Fruit fly (Drosophila melanogaster) whole organism, embryonic: ENCODE data around the gene CG1542.
A peak's percentile ranks its signal among the peaks of the same experiment; 100 is the strongest.

Experiments
- Ada2b ChIP-seq: fragments of 200-800 bp; sonication (Bioruptor generic); IDR thresholded peaks from 2 replicates; pipeline ENCODE4 v1.3.6; 2022; ENCODE audit warnings: missing biosample characterization, missing genetic modification characterization
- Awh ChIP-seq: fragments of 200-800 bp; sonication (Bioruptor generic); IDR thresholded peaks from 2 replicates; pipeline ENCODE4, ENCODE4 v1.3.6; 2022; ENCODE audit warnings: missing biosample characterization, missing genetic modification characterization
- Bteb2 ChIP-seq: fragments of 200-800 bp; sonication (Bioruptor generic); optimal IDR thresholded peaks from 2 replicates; lab custom pipeline; 2016; ENCODE audit warnings: missing biosample characterization, missing genetic modification characterization
- CG10462 ChIP-seq: fragments of 200-800 bp; sonication (Bioruptor generic); optimal IDR thresholded peaks from 2 replicates; lab custom pipeline; 2016; ENCODE audit warnings: missing biosample characterization, missing genetic modification characterization
- CG11093 ChIP-seq: fragments of 200-800 bp; sonication (Bioruptor generic); IDR thresholded peaks from 3 replicates; pipeline ENCODE4 v1.3.6; 2022; ENCODE audit warnings: missing biosample characterization, missing genetic modification characterization
- CG11398 ChIP-seq: fragments of 200-800 bp; sonication (Bioruptor generic); optimal IDR thresholded peaks from 2 replicates; lab custom pipeline; 2016; ENCODE audit warnings: missing biosample characterization, missing genetic modification characterization
- CG11695 ChIP-seq: fragments of 200-800 bp; sonication (Bioruptor generic); IDR thresholded peaks from 3 replicates; pipeline ENCODE4 v1.3.6; 2022; ENCODE audit warnings: missing biosample characterization, missing genetic modification characterization
- CG11696 ChIP-seq: fragments of 200-800 bp; sonication (Bioruptor generic); IDR thresholded peaks from 2 replicates; pipeline ENCODE4 v1.3.6; 2022; ENCODE audit warnings: missing biosample characterization, missing genetic modification characterization
- CG11723 ChIP-seq: fragments of 200-800 bp; sonication (Bioruptor generic); optimal IDR thresholded peaks from 2 replicates; lab custom pipeline; 2017; ENCODE audit warnings: missing biosample characterization, mild to moderate bottlenecking, missing genetic modification characterization
- CG14014 ChIP-seq: fragments of 200-800 bp; sonication (Bioruptor generic); IDR thresholded peaks from 2 replicates; pipeline ENCODE4 v1.3.6; 2022; ENCODE audit warnings: missing biosample characterization, missing genetic modification characterization
- CG16863 ChIP-seq: fragments of 200-800 bp; sonication (Bioruptor generic); optimal IDR thresholded peaks from 3 replicates; lab custom pipeline; 2016; ENCODE audit warnings: missing biosample characterization, missing genetic modification characterization
- CG17829 ChIP-seq: fragments of 200-800 bp; optimal IDR thresholded peaks from 2 replicates; lab custom pipeline; 2019; ENCODE audit warnings: missing biosample characterization, mild to moderate bottlenecking, missing genetic modification characterization, moderate library complexity
- CG17912 ChIP-seq: fragments of 200-800 bp; sonication (Bioruptor generic); optimal IDR thresholded peaks from 2 replicates; lab custom pipeline; 2018; ENCODE audit warnings: missing biosample characterization, mild to moderate bottlenecking, missing genetic modification characterization
- CG18599 ChIP-seq: fragments of 200-800 bp; sonication (Bioruptor generic); optimal IDR thresholded peaks from 3 replicates; lab custom pipeline; 2017; ENCODE audit warnings: missing biosample characterization, missing genetic modification characterization, mild to moderate bottlenecking, moderate library complexity, missing genetic modification reagents
- CG2678 ChIP-seq: fragments of 200-800 bp; sonication (Bioruptor generic); optimal IDR thresholded peaks from 3 replicates; lab custom pipeline; 2019; ENCODE audit warnings: missing biosample characterization, mild to moderate bottlenecking, missing genetic modification characterization, moderate library complexity
- CG2875 ChIP-seq: fragments of 200-800 bp; sonication (Bioruptor generic); optimal IDR thresholded peaks from 2 replicates; lab custom pipeline; 2017; ENCODE audit warnings: missing biosample characterization, mild to moderate bottlenecking, missing genetic modification characterization, missing genetic modification reagents
- CG30431 ChIP-seq: fragments of 200-800 bp; sonication (Bioruptor generic); optimal IDR thresholded peaks from 2 replicates; lab custom pipeline; 2017; ENCODE audit warnings: missing biosample characterization, missing genetic modification characterization
- CG31388 ChIP-seq: fragments of 200-800 bp; sonication (Bioruptor generic); optimal IDR thresholded peaks from 2 replicates; lab custom pipeline; 2016; ENCODE audit warnings: missing biosample characterization, missing genetic modification characterization
- CG34376 ChIP-seq: fragments of 200-800 bp; sonication (Bioruptor generic); optimal IDR thresholded peaks from 2 replicates; lab custom pipeline; 2018; ENCODE audit warnings: missing biosample characterization, mild to moderate bottlenecking, missing genetic modification characterization
- CG4707 ChIP-seq: fragments of 200-800 bp; sonication (Bioruptor generic); optimal IDR thresholded peaks from 2 replicates; lab custom pipeline; 2018; ENCODE audit warnings: missing biosample characterization, mild to moderate bottlenecking, missing genetic modification characterization, moderate library complexity
- CG5180 ChIP-seq: fragments of 200-800 bp; sonication (Bioruptor generic); optimal IDR thresholded peaks from 3 replicates; lab custom pipeline; 2017; ENCODE audit warnings: missing biosample characterization, missing genetic modification characterization, mild to moderate bottlenecking, moderate library complexity, missing genetic modification reagents
- CG6175 ChIP-seq: fragments of 200-800 bp; sonication (Bioruptor generic); IDR thresholded peaks from 3 replicates; pipeline ENCODE4 v1.3.6; 2022; ENCODE audit warnings: missing biosample characterization, missing genetic modification characterization
- CG6765 ChIP-seq: fragments of 200-800 bp; sonication (Bioruptor generic); optimal IDR thresholded peaks from 3 replicates; lab custom pipeline; 2017; ENCODE audit warnings: missing biosample characterization, mild to moderate bottlenecking, missing genetic modification characterization
- CG8281 ChIP-seq: fragments of 200-800 bp; sonication (Bioruptor generic); optimal IDR thresholded peaks from 2 replicates; lab custom pipeline; 2018; ENCODE audit warnings: missing biosample characterization, mild to moderate bottlenecking, missing genetic modification characterization, moderate library complexity
- CHES-1-like ChIP-seq: fragments of 200-800 bp; sonication (Bioruptor generic); optimal IDR thresholded peaks from 2 replicates; lab custom pipeline; 2016; ENCODE audit warnings: missing biosample characterization, missing genetic modification characterization
- Camta ChIP-seq: fragments of 200-800 bp; sonication (Bioruptor generic); optimal IDR thresholded peaks from 2 replicates; lab custom pipeline; 2016; ENCODE audit warnings: missing biosample characterization, missing genetic modification characterization
- Dek ChIP-seq: fragments of 200-800 bp; sonication (Bioruptor generic); optimal IDR thresholded peaks from 3 replicates; lab custom pipeline; 2019; ENCODE audit warnings: missing biosample characterization, mild to moderate bottlenecking, missing genetic modification characterization, moderate library complexity
- Ets97D ChIP-seq: fragments of 200-800 bp; sonication (Bioruptor generic); optimal IDR thresholded peaks from 3 replicates; lab custom pipeline; 2016; ENCODE audit warnings: missing biosample characterization, missing genetic modification characterization
- Fer1 ChIP-seq: fragments of 200-800 bp; sonication (Bioruptor generic); optimal IDR thresholded peaks from 2 replicates; lab custom pipeline; 2017; ENCODE audit warnings: missing biosample characterization, mild to moderate bottlenecking, missing genetic modification characterization
- H2.0 ChIP-seq: fragments of 200-800 bp; sonication (Bioruptor generic); IDR thresholded peaks from 2 replicates; pipeline ENCODE4 v1.3.6; 2022; ENCODE audit warnings: missing biosample characterization, missing genetic modification characterization
- HLHmδ ChIP-seq: fragments of 200-800 bp; sonication (Bioruptor generic); optimal IDR thresholded peaks from 2 replicates; lab custom pipeline; 2018; ENCODE audit warnings: missing biosample characterization, mild to moderate bottlenecking, missing genetic modification characterization, moderate library complexity
- Hand ChIP-seq: fragments of 200-800 bp; sonication (Bioruptor generic); optimal IDR thresholded peaks from 2 replicates; lab custom pipeline; 2017; ENCODE audit warnings: mild to moderate bottlenecking, missing biosample characterization, missing genetic modification reagents, missing genetic modification characterization
- Neu2 ChIP-seq: fragments of 200-800 bp; sonication (Bioruptor generic); optimal IDR thresholded peaks from 3 replicates; lab custom pipeline; 2016; ENCODE audit warnings: missing biosample characterization, missing genetic modification characterization, borderline replicate concordance
- Nf-YA ChIP-seq: fragments of 200-800 bp; sonication (Bioruptor generic); IDR thresholded peaks from 2 replicates; pipeline ENCODE4 v1.3.6; 2022; ENCODE audit warnings: missing biosample characterization, missing genetic modification characterization
- Poxn ChIP-seq: fragments of 200-800 bp; sonication (Bioruptor generic); IDR thresholded peaks from 2 replicates; pipeline ENCODE4 v1.3.6; 2022; ENCODE audit warnings: missing biosample characterization, missing genetic modification characterization
- Spps ChIP-seq: fragments of 200-800 bp; sonication (Bioruptor generic); optimal IDR thresholded peaks from 2 replicates; lab custom pipeline; 2018; ENCODE audit warnings: missing biosample characterization, mild to moderate bottlenecking, missing genetic modification characterization
- TFAM ChIP-seq: fragments of 200-800 bp; sonication (Bioruptor generic); optimal IDR thresholded peaks from 2 replicates; lab custom pipeline; 2017; ENCODE audit warnings: missing biosample characterization, missing genetic modification characterization, inconsistent platforms
- abd-A ChIP-seq: fragments of 200-800 bp; sonication (Bioruptor generic); optimal IDR thresholded peaks from 3 replicates; lab custom pipeline; 2019; ENCODE audit warnings: missing biosample characterization, mild to moderate bottlenecking, missing genetic modification characterization, moderate library complexity
- ato ChIP-seq: fragments of 200-800 bp; sonication (Bioruptor generic); IDR thresholded peaks from 2 replicates; pipeline ENCODE4 v1.3.6; 2022; ENCODE audit warnings: missing biosample characterization, missing genetic modification characterization; ENCODE audit not compliant: partially characterized antibody
- ci ChIP-seq: fragments of 200-800 bp; sonication (Bioruptor generic); IDR thresholded peaks from 3 replicates; pipeline ENCODE4 v1.3.6; 2022; ENCODE audit warnings: missing biosample characterization, missing genetic modification characterization
- gcm2 ChIP-seq: fragments of 200-800 bp; sonication (Bioruptor generic); optimal IDR thresholded peaks from 2 replicates; lab custom pipeline; 2016; ENCODE audit warnings: missing biosample characterization, missing genetic modification characterization
- gfzf ChIP-seq: fragments of 200-800 bp; sonication (Bioruptor generic); optimal IDR thresholded peaks from 2 replicates; lab custom pipeline; 2016; ENCODE audit warnings: missing biosample characterization, mild to moderate bottlenecking, missing genetic modification characterization, moderate library complexity
- ham ChIP-seq: fragments of 200-800 bp; sonication (Bioruptor generic); IDR thresholded peaks from 2 replicates; pipeline ENCODE4 v1.3.6; 2022; ENCODE audit warnings: missing biosample characterization, missing genetic modification characterization
- jigr1 ChIP-seq: fragments of 200-800 bp; sonication (Bioruptor generic); IDR thresholded peaks from 3 replicates; pipeline ENCODE4 v1.3.6; 2022; ENCODE audit warnings: missing biosample characterization, missing genetic modification characterization
- nau ChIP-seq: fragments of 200-800 bp; sonication (Bioruptor generic); optimal IDR thresholded peaks from 3 replicates; lab custom pipeline; 2017; ENCODE audit warnings: missing biosample characterization, mild to moderate bottlenecking, missing genetic modification characterization, missing genetic modification reagents
- pho ChIP-seq: fragments of 200-800 bp; sonication (Bioruptor generic); optimal IDR thresholded peaks from 2 replicates; lab custom pipeline; 2016; ENCODE audit warnings: missing biosample characterization, missing genetic modification characterization
- pita ChIP-seq: fragments of 200-800 bp; sonication (Bioruptor generic); optimal IDR thresholded peaks from 2 replicates; lab custom pipeline; 2017; ENCODE audit warnings: missing biosample characterization, mild to moderate bottlenecking, missing genetic modification characterization
- row ChIP-seq: fragments of 200-800 bp; sonication (Bioruptor generic); IDR thresholded peaks from 3 replicates; pipeline ENCODE4 v1.3.6; 2022; ENCODE audit warnings: missing biosample characterization, missing genetic modification characterization
- zen ChIP-seq: fragments of 200-800 bp; sonication (Bioruptor generic); optimal IDR thresholded peaks from 3 replicates; lab custom pipeline; 2018; ENCODE audit warnings: missing biosample characterization, mild to moderate bottlenecking, missing genetic modification characterization, moderate library complexity

The CG1542 gene

dm6 chr3R:31220456-31221336 lies 7.4 kb downstream of the CG1542 start, which contains the start of gene CG12054 (continued):
- TF ChIP-seq row (GFP tag; lab: Robert Waterston, UW), result no peak
- TF ChIP-seq CG16863 (GFP tag; lab: Kevin White, UChicago), result no peak
- TF ChIP-seq CG34376 (GFP tag; lab: Kevin White, UChicago), result no peak
- no peak for TF ChIP-seq CG17829 (tag; lab: Kevin White, UChicago)
- TF ChIP-seq CG11695 (GFP tag; lab: Robert Waterston, UW), result no peak
- no peak for TF ChIP-seq ato
- no peak for TF ChIP-seq CG11093
- no peak for TF ChIP-seq jigr1
- TF ChIP-seq CG2678 (tag; lab: Kevin White, UChicago), result no peak
- TF ChIP-seq Bteb2 (GFP tag; lab: Kevin White, UChicago), result no peak
- no peak for TF ChIP-seq gcm2 (GFP tag; lab: Kevin White, UChicago)
- TF ChIP-seq TFAM (GFP tag; lab: Kevin White, UChicago), result no peak
- TF ChIP-seq gfzf (GFP tag; lab: Kevin White, UChicago), result peak; percentile 91
- no peak for TF ChIP-seq CG11723 (GFP tag; lab: Kevin White, UChicago)
- TF ChIP-seq zen (tag; lab: Kevin White, UChicago), result peak; percentile 34
- no peak for TF ChIP-seq CG10462
- no peak for TF ChIP-seq CG14014 (GFP tag; lab: Robert Waterston, UW)
- no peak for TF ChIP-seq Fer1 (GFP tag; lab: Kevin White, UChicago)
- TF ChIP-seq ham (GFP tag; lab: Robert Waterston, UW), result no peak
- peak; percentile 12 for TF ChIP-seq Dek (tag; lab: Kevin White, UChicago)
- peak; percentile 28 for TF ChIP-seq Ets97D (GFP tag; lab: Kevin White, UChicago)
- no peak for TF ChIP-seq Ada2b (GFP tag; lab: Robert Waterston, UW)
- no peak for TF ChIP-seq Spps (tag; lab: Kevin White, UChicago)
- no peak for TF ChIP-seq ci (GFP tag; lab: Robert Waterston, UW)
- TF ChIP-seq CG4707 (GFP tag; lab: Kevin White, UChicago), result no peak
- no peak for TF ChIP-seq CHES-1-like
- TF ChIP-seq Poxn, result no peak
- TF ChIP-seq CG6765, result no peak
- TF ChIP-seq nau, result no peak
- TF ChIP-seq Camta (GFP tag; lab: Kevin White, UChicago), result no peak
- TF ChIP-seq CG8281 (tag; lab: Kevin White, UChicago), result no peak
- no peak for TF ChIP-seq Awh (GFP tag; lab: Robert Waterston, UW)
- TF ChIP-seq CG5180, result no peak
- TF ChIP-seq CG18599 (GFP tag; lab: Kevin White, UChicago), result peak; percentile 2
- TF ChIP-seq CG11696 (GFP tag; lab: Robert Waterston, UW), result no peak
- no peak for TF ChIP-seq CG11398 (GFP tag; lab: Kevin White, UChicago)
- TF ChIP-seq Neu2 (GFP tag; lab: Kevin White, UChicago), result no peak
- TF ChIP-seq pho, result no peak
- no peak for TF ChIP-seq CG2875
- peak; percentile 54 for TF ChIP-seq pita (GFP tag; lab: Kevin White, UChicago)
- TF ChIP-seq abd-A (tag; lab: Kevin White, UChicago), result peak; percentile 34
- TF ChIP-seq CG30431 (GFP tag; lab: Kevin White, UChicago), result no peak
- TF ChIP-seq Hand (GFP tag; lab: Kevin White, UChicago), result no peak
- TF ChIP-seq HLHmδ (GFP tag; lab: Kevin White, UChicago), result no peak
- TF ChIP-seq H2.0 (GFP tag; lab: Robert Waterston, UW), result no peak
- no peak for TF ChIP-seq CG17912 (GFP tag; lab: Kevin White, UChicago)
- TF ChIP-seq CG6175, result no peak
- no peak for TF ChIP-seq Nf-YA (GFP tag; lab: Robert Waterston, UW)
- TF ChIP-seq CG31388 (GFP tag; lab: Kevin White, UChicago), result no peak
